Worm (Caenorhabditis elegans) whole organism, midembryonic: ENCODE results near the gene luc-7L3.
"Not testable (repeated sequence)": the region's sequence is repeated elsewhere in the genome, so short reads cannot be mapped to it uniquely, and the experiment has no call there.

Experiments
- T22C8.4 ChIP-seq: fragments of 200-800 bp; sonication (Bioruptor generic); IDR thresholded peaks from 2 replicates; pipeline ENCODE4 v1.3.6; 2022; ENCODE audit warnings: missing genetic modification characterization, missing compliant biosample characterization
- cog-1 ChIP-seq: sonication (generic microtip); optimal IDR thresholded peaks from 2 replicates; lab custom pipeline; 2016; ENCODE audit warnings: missing genetic modification characterization, missing compliant biosample characterization
- flt-1 ChIP-seq: fragments of 200-800 bp; sonication (Bioruptor generic); IDR thresholded peaks from 2 replicates; pipeline ENCODE4 v1.3.6; 2022; ENCODE audit warnings: missing genetic modification characterization, missing compliant biosample characterization
- klf-2 ChIP-seq: fragments of 200-800 bp; sonication (Bioruptor generic); conservative IDR thresholded peaks from 2 replicates; pipeline ENCODE4 v1.3.6; 2022; ENCODE audit warnings: missing genetic modification reagents, missing genetic modification characterization, missing compliant biosample characterization
- med-1 ChIP-seq: sonication (generic microtip); optimal IDR thresholded peaks from 2 replicates; lab custom pipeline; 2017; ENCODE audit warnings: missing genetic modification characterization, mild to moderate bottlenecking, missing compliant biosample characterization, antibody characterized with exemption, missing genetic modification reagents; ENCODE audit not compliant: insufficient read depth
- ref-1 ChIP-seq: fragments of 200-800 bp; sonication (Bioruptor generic); conservative IDR thresholded peaks from 2 replicates; pipeline ENCODE4 v1.3.6; 2022; ENCODE audit warnings: missing genetic modification reagents, missing genetic modification characterization, missing compliant biosample characterization
- tab-1 ChIP-seq: fragments of 200-800 bp; sonication (Bioruptor generic); IDR thresholded peaks from 2 replicates; pipeline ENCODE4 v1.3.6; 2022; ENCODE audit warnings: missing genetic modification characterization, missing compliant biosample characterization
- ztf-23 ChIP-seq: fragments of 200-800 bp; sonication (Bioruptor generic); IDR thresholded peaks from 2 replicates; pipeline ENCODE4 v1.3.6; 2022; ENCODE audit warnings: missing genetic modification reagents, missing genetic modification characterization, missing compliant biosample characterization
- ztf-29 ChIP-seq: fragments of 200-800 bp; sonication (Bioruptor generic); IDR thresholded peaks from 2 replicates; pipeline ENCODE4 v1.3.6; 2022; ENCODE audit warnings: missing genetic modification reagents, missing genetic modification characterization, missing compliant biosample characterization

luc-7L3 gene

ce11 chrII:98894-99293 lies 1.1 kb upstream of the luc-7L3 start, which contains the start of gene C50D2.10:
TSS of gene C50D2.10 (plus strand) at chrII:99138.
- TF ChIP-seq cog-1; klf-2; ztf-29 (GFP tag; lab: Robert Waterston, UW): not testable (repeated sequence)

ce11 chrII:95177-95576 lies 2.6 kb downstream of the luc-7L3 start, which contains the start of gene C50D2.7:
TSS of gene C50D2.7 (minus strand) at chrII:95277.
- no peak for TF ChIP-seq T22C8.4 (GFP tag; lab: Robert Waterston, UW)
- no peak for TF ChIP-seq med-1 (GFP tag; lab: Kevin White, UChicago)
- no peak for TF ChIP-seq tab-1 (GFP tag; lab: Robert Waterston, UW)
- TF ChIP-seq klf-2: no peak
- TF ChIP-seq ztf-29 (GFP tag; lab: Robert Waterston, UW): no peak
- TF ChIP-seq ref-1: no peak
- no peak for TF ChIP-seq ztf-23 (GFP tag; lab: Robert Waterston, UW)
- TF ChIP-seq cog-1: no peak
- TF ChIP-seq flt-1: no peak

- TF ChIP-seq cog-1 (no peak), ref-1 (no peak), ztf-29 (GFP tag; lab: Robert Waterston, UW) (no peak), med-1 (GFP tag; lab: Kevin White, UChicago) (no peak), tab-1 (GFP tag; lab: Robert Waterston, UW) (no peak), ztf-23 (GFP tag; lab: Robert Waterston, UW) (no peak), flt-1 (no peak), T22C8.4 (GFP tag; lab: Robert Waterston, UW) (no peak), klf-2 (no peak)
These were observed 6.4 kb downstream of the luc-7L3 start, which contains the start of gene mcat-1 for ce11 chrII:91419-91818. TSS of gene mcat-1 (minus strand) at chrII:91519.

- no peak for TF ChIP-seq klf-2
- no peak for TF ChIP-seq T22C8.4 (GFP tag; lab: Robert Waterston, UW)
- no peak for TF ChIP-seq ztf-23 (GFP tag; lab: Robert Waterston, UW)
- TF ChIP-seq flt-1: no peak
- TF ChIP-seq ztf-29 (GFP tag; lab: Robert Waterston, UW): no peak
These were observed 9.9 kb downstream of the luc-7L3 start for ce11 chrII:87937-88336.

- TF ChIP-seq ztf-29 (GFP tag; lab: Robert Waterston, UW): no peak
- TF ChIP-seq T22C8.4 (GFP tag; lab: Robert Waterston, UW): no peak
- no peak for TF ChIP-seq klf-2
- TF ChIP-seq ref-1: no peak
- TF ChIP-seq med-1 (GFP tag; lab: Kevin White, UChicago): no peak
- TF ChIP-seq ztf-23 (GFP tag; lab: Robert Waterston, UW): no peak
These were observed 11.0 kb downstream of the luc-7L3 start for ce11 chrII:86794-87193.

ce11 chrII:84134-84533 lies 13.7 kb downstream of the luc-7L3 start, which contains the start of gene C50D2.6:
TSS of gene C50D2.6 (plus strand) at chrII:84434.
- TF ChIP-seq ref-1 (no peak), tab-1 (GFP tag; lab: Robert Waterston, UW) (no peak), cog-1 (no peak), klf-2 (no peak), ztf-23 (GFP tag; lab: Robert Waterston, UW) (no peak), flt-1 (no peak), ztf-29 (GFP tag; lab: Robert Waterston, UW) (no peak), T22C8.4 (GFP tag; lab: Robert Waterston, UW) (no peak), med-1 (GFP tag; lab: Kevin White, UChicago) (no peak)

ce11 chrII:79166-79565 lies 18.7 kb downstream of the luc-7L3 start, which contains the start of gene C23H3.9:
TSS of gene C23H3.9 (minus strand) at chrII:79266.
- TF ChIP-seq tab-1 (GFP tag; lab: Robert Waterston, UW) (no peak), ztf-23 (GFP tag; lab: Robert Waterston, UW) (no peak), ref-1 (no peak), cog-1 (no peak), klf-2 (no peak), T22C8.4 (GFP tag; lab: Robert Waterston, UW) (no peak), flt-1 (no peak), med-1 (GFP tag; lab: Kevin White, UChicago) (no peak), ztf-29 (GFP tag; lab: Robert Waterston, UW) (no peak)

- TF ChIP-seq ztf-23 (GFP tag; lab: Robert Waterston, UW): no peak
- TF ChIP-seq T22C8.4 (GFP tag; lab: Robert Waterston, UW): no peak
- no peak for TF ChIP-seq cog-1
- TF ChIP-seq ztf-29 (GFP tag; lab: Robert Waterston, UW): no peak
- no peak for TF ChIP-seq med-1 (GFP tag; lab: Kevin White, UChicago)
- no peak for TF ChIP-seq klf-2
- no peak for TF ChIP-seq tab-1 (GFP tag; lab: Robert Waterston, UW)
These were observed 21.2 kb downstream of the luc-7L3 start for ce11 chrII:76662-77061.

ce11 chrII:75831-76230 lies 22.0 kb downstream of the luc-7L3 start:
- TF ChIP-seq T22C8.4 (GFP tag; lab: Robert Waterston, UW): no peak
- no peak for TF ChIP-seq cog-1
- no peak for TF ChIP-seq ztf-23 (GFP tag; lab: Robert Waterston, UW)
- TF ChIP-seq ref-1: no peak
- TF ChIP-seq med-1 (GFP tag; lab: Kevin White, UChicago): no peak
- no peak for TF ChIP-seq ztf-29 (GFP tag; lab: Robert Waterston, UW)
- TF ChIP-seq tab-1 (GFP tag; lab: Robert Waterston, UW): no peak

ce11 chrII:73892-74291 lies 23.9 kb downstream of the luc-7L3 start:
- TF ChIP-seq ztf-29 (GFP tag; lab: Robert Waterston, UW) (no peak), T22C8.4 (GFP tag; lab: Robert Waterston, UW) (no peak), med-1 (GFP tag; lab: Kevin White, UChicago) (no peak), cog-1 (no peak), tab-1 (GFP tag; lab: Robert Waterston, UW) (no peak), klf-2 (no peak), ref-1 (no peak), ztf-23 (GFP tag; lab: Robert Waterston, UW) (no peak), flt-1 (no peak)
